Worm (Caenorhabditis elegans): ENCODE data around the gene shpk-1.
A peak's percentile ranks its signal among the peaks of the same experiment; 100 is the strongest.

The shpk-1 gene

DNA sequence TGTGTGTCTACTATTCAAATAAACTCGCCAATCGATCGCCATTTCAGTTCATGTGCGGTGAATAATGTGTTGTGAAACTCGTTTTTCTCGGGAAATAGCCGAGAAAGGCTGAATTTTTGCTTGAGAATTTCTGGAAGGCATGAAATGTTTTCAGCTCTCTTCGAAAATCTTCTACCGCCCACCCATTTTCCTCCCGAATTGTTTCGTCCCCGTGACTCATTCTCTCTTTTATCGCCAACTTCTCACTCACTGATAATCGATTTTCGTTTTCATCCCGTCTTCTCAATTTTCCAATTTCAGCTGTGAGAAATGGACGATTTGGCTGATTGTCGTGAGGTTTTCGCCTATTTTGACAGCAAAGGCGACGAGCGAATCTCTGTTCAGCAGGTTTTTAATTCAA lies 15.2 kb downstream of the shpk-1 start, which contains the start of gene mlc-5 (continued):
- TF ChIP-seq ceh-27 (GFP tag; optimal IDR thresholded peaks at IDR 0.05), result no peak
- TF ChIP-seq ekl-4 (GFP tag; IDR thresholded peaks at IDR 0.05), result no peak

DNA sequence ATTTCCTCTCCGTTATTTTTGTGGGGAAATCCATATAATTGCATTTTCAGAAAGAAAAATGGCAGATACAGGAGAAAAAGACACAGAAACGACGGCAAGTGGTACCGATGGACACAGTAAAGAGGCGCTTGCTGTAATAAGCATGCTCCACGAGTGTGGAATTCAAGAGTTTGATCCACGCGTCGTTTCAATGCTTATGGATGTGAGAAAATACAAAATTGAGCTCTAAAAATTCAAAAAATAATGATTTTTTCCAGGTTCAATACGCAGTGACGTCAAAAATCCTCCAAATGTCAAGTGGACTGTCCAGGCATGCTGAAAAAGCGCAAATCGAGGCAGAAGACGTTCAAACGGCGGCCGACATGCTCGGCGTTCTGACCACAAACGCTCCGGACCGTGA lies 16.4 kb downstream of the shpk-1 start, which contains the start of gene taf-9:
TSS of gene taf-9 (plus strand) at position 51 of the 400 bp plus-strand sequence.
- TF ChIP-seq Y95B8A.8 (GFP tag; IDR thresholded peaks at IDR 0.05), result no peak
- no peak for TF ChIP-seq dpff-1 (tag; optimal IDR thresholded peaks at IDR 0.05)
- peak; percentile 71 for TF ChIP-seq repo-1 (tag; optimal IDR thresholded peaks at IDR 0.05)
- TF ChIP-seq lin-26 (GFP tag; IDR thresholded peaks at IDR 0.05), result no peak
- TF ChIP-seq Y79H2A.3 (GFP tag; conservative IDR thresholded peaks at IDR 0.05), result no peak
- no peak for TF ChIP-seq ztf-6 (GFP tag; IDR thresholded peaks at IDR 0.05)
- no peak for TF ChIP-seq hlh-26 (GFP tag; conservative IDR thresholded peaks at IDR 0.05)
- TF ChIP-seq tbp1 (GFP tag; optimal IDR thresholded peaks at IDR 0.05), result no peak
- 0 out of 2 replicates have a peak, but pooled peaks have one; percentile 12 for TF ChIP-seq aptf-3 (GFP tag; IDR thresholded peaks at IDR 0.05)
- no peak for TF ChIP-seq B0019.2 (GFP tag; conservative IDR thresholded peaks at IDR 0.05)
- TF ChIP-seq sdz-38 (tag; optimal IDR thresholded peaks at IDR 0.05), result no peak
- TF ChIP-seq ceh-79 (tag; optimal IDR thresholded peaks at IDR 0.05), result no peak
- TF ChIP-seq tlf-1 (GFP tag; optimal IDR thresholded peaks at IDR 0.05), result no peak
- TF ChIP-seq mcd-1 (GFP tag; IDR thresholded peaks at IDR 0.05), result no peak
- no peak for TF ChIP-seq F39B2.1 (GFP tag; IDR thresholded peaks at IDR 0.05)
- TF ChIP-seq ceh-40 (GFP tag; IDR thresholded peaks at IDR 0.05), result no peak
- no peak for TF ChIP-seq nhr-120 (GFP tag; IDR thresholded peaks at IDR 0.05)
- TF ChIP-seq nfya-2 (GFP tag; IDR thresholded peaks at IDR 0.05), result no peak
- no peak for TF ChIP-seq lir-1 (GFP tag; conservative IDR thresholded peaks at IDR 0.05)
- TF ChIP-seq dox-1 (GFP tag; IDR thresholded peaks at IDR 0.05), result no peak
- TF ChIP-seq ZK185.1 (tag; optimal IDR thresholded peaks at IDR 0.05; ENCODE audit: poor library complexity, severe bottlenecking), result no peak
- no peak for TF ChIP-seq aptf-2 (GFP tag; conservative IDR thresholded peaks at IDR 0.05)
- peak; percentile 2 for TF ChIP-seq snpc-3.4 (tag; optimal IDR thresholded peaks at IDR 0.05)
- no peak for TF ChIP-seq F22D6.2 (tag; optimal IDR thresholded peaks at IDR 0.05)
- TF ChIP-seq K12H6.12 (tag; optimal IDR thresholded peaks at IDR 0.05), result no peak
- no peak for TF ChIP-seq die-1 (tag; optimal IDR thresholded peaks at IDR 0.05)
- no peak for TF ChIP-seq pbrm-1 (GFP tag; IDR thresholded peaks at IDR 0.05)
- no peak for TF ChIP-seq hrde-1 (tag; optimal IDR thresholded peaks at IDR 0.05; ENCODE audit: borderline replicate concordance)
- TF ChIP-seq egl-44 (GFP tag; IDR thresholded peaks at IDR 0.05), result no peak
- no peak for TF ChIP-seq rcor-1 (GFP tag; IDR thresholded peaks at IDR 0.05)
- no peak for TF ChIP-seq akir-1 (GFP tag; optimal IDR thresholded peaks at IDR 0.05)
- TF ChIP-seq Y67H2A.10 (GFP tag; conservative IDR thresholded peaks at IDR 0.05), result no peak
- no peak for TF ChIP-seq F55B11.4 (tag; optimal IDR thresholded peaks at IDR 0.05; ENCODE audit: borderline replicate concordance, insufficient read depth)
- TF ChIP-seq nhr-80 (tag; optimal IDR thresholded peaks at IDR 0.05), result no peak
- TF ChIP-seq hmg-20 (GFP tag; IDR thresholded peaks at IDR 0.05), result no peak
- no peak for TF ChIP-seq unc-62 (GFP tag; optimal IDR thresholded peaks at IDR 0.05)
- TF ChIP-seq ceh-91 (GFP tag; IDR thresholded peaks at IDR 0.05), result no peak
- no peak for TF ChIP-seq ama-1 (optimal IDR thresholded peaks at IDR 0.05)
- no peak for TF ChIP-seq ama-1 (GFP tag; optimal IDR thresholded peaks at IDR 0.05)
- no peak for TF ChIP-seq T07F8.4 (tag; optimal IDR thresholded peaks at IDR 0.05)
- TF ChIP-seq K11D2.4 (GFP tag; IDR thresholded peaks at IDR 0.05), result no peak
- no peak for TF ChIP-seq lin-40 (tag; optimal IDR thresholded peaks at IDR 0.05)
- no peak for TF ChIP-seq sptf-2 (GFP tag; optimal IDR thresholded peaks at IDR 0.05)
- TF ChIP-seq Y53G8AR.9 (GFP tag; conservative IDR thresholded peaks at IDR 0.05), result peak; percentile 58; the same call in 1 of the 2 replicates
- no peak for TF ChIP-seq cebp-1 (GFP tag; IDR thresholded peaks at IDR 0.05)
- peak; percentile 14 for TF ChIP-seq cebp-1 (tag; optimal IDR thresholded peaks at IDR 0.05)
- no peak for TF ChIP-seq ets-4 (GFP tag; optimal IDR thresholded peaks at IDR 0.05)

Data from whole organism, young adult.